Fruit fly (Drosophila melanogaster) whole organism: Measurements from ENCODE around the gene Pmm2.

Experiments
- CG8478 ChIP-seq: fragments of >200 bp; optimal IDR thresholded peaks from 2 replicates; lab custom pipeline; 2018; ENCODE audit warnings: inconsistent platforms
- EcR ChIP-seq, 2 experiments: fragments of >200 bp; optimal IDR thresholded peaks; 2 replicates each; lab custom pipeline; 2017; ENCODE audit warnings: missing biosample characterization in 2 of 2, missing genetic modification characterization in 2 of 2, missing genetic modification reagents in 2 of 2
- pan ChIP-seq: fragments of >200 bp; optimal IDR thresholded peaks from 2 replicates; lab custom pipeline; 2017
- psq ChIP-seq: fragments of >200 bp; optimal IDR thresholded peaks from 2 replicates; lab custom pipeline; 2017
- usp ChIP-seq: fragments of >200 bp; optimal IDR thresholded peaks from 2 replicates; lab custom pipeline; 2017; ENCODE audit warnings: missing biosample characterization, missing genetic modification characterization, mixed read lengths

DNA sequence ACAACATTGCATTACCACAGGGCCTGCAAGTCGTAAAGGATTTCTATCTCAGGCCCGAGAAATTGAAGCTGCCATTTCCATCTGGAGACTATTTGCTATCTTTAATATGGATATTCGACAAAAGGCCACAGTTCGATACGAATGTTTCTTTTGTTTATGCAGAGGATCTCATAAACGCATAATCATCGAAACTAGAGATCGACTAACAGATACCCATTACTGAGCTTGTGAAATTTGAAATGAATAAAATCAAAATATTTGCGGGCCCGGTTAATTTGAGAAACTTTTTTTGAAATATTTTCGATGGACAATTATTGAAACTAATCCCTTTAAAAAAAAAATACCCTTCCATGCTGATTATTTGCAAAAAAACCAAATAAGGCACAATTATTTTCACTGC is 48.2 kb upstream of the Pmm2 start:
- TF ChIP-seq usp (GFP tag; lab: Kevin White, UChicago) (no peak), psq (lab: Kevin White, UChicago) (no peak), EcR (GFP tag; optimal IDR thresholded peaks at IDR 0.05; lab: Kevin White, UChicago) (no peak), pan (lab: Kevin White, UChicago) (no peak), CG8478 (lab: Kevin White, UChicago) (no peak)
